Worm (Caenorhabditis elegans): Measurements from ENCODE around the gene atx-3.

atx-3 gene

DNA sequence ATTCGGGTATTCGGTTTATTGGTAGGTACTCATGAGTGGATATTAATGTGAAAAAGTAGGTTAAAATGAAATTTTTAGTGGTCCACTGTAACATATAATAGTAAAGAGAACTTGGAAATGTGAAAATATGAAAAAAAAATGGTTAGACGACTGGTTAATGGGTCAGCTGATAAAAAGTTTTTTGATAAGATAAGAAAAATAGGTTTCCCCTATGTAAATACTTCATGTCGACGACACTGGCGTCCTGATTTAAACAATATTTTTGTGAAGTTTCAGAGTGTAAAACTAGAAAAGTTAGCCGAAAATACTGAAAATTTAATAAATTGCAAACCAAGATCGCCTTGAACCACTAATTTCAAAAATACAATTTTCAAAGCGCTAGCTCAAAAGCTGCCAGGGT, 44.1 kb downstream of the atx-3 start, which contains the start of gene F21A3.11:
TSS of gene F21A3.11 (minus strand) at position 117 of the 400 bp plus-strand sequence.
- TF ChIP-seq mls-2 (tag; optimal IDR thresholded peaks at IDR 0.05) (no peak), lin-32 (GFP tag; optimal IDR thresholded peaks at IDR 0.05) (no peak), cnd-1 (tag; optimal IDR thresholded peaks at IDR 0.05) (no peak), mep-1 (tag; optimal IDR thresholded peaks at IDR 0.05) (no peak), nhr-28 (tag; optimal IDR thresholded peaks at IDR 0.05) (no peak), unc-39 (tag; optimal IDR thresholded peaks at IDR 0.05) (no peak), elt-1 (tag; optimal IDR thresholded peaks at IDR 0.05; ENCODE audit: borderline replicate concordance, insufficient read depth) (no peak), blmp-1 (tag; optimal IDR thresholded peaks at IDR 0.05) (no peak), nhr-76 (tag; optimal IDR thresholded peaks at IDR 0.05) (no peak), ces-1 (GFP tag; optimal IDR thresholded peaks at IDR 0.05) (no peak), unc-62 (GFP tag; optimal IDR thresholded peaks at IDR 0.05) (no peak), mab-5 (tag; optimal IDR thresholded peaks at IDR 0.05) (no peak), lsy-2 (tag; optimal IDR thresholded peaks at IDR 0.05) (no peak), sptf-1 (tag; optimal IDR thresholded peaks at IDR 0.05) (no peak), bed-3 (GFP tag; optimal IDR thresholded peaks at IDR 0.05) (no peak), pha-4 (tag; optimal IDR thresholded peaks at IDR 0.05) (no peak), ham-2 (GFP tag; optimal IDR thresholded peaks at IDR 0.05) (no peak), flh-1 (GFP tag; optimal IDR thresholded peaks at IDR 0.05) (no peak), nhr-237 (tag; optimal IDR thresholded peaks at IDR 0.05) (no peak), ceh-39 (tag; optimal IDR thresholded peaks at IDR 0.05) (no peak)

DNA sequence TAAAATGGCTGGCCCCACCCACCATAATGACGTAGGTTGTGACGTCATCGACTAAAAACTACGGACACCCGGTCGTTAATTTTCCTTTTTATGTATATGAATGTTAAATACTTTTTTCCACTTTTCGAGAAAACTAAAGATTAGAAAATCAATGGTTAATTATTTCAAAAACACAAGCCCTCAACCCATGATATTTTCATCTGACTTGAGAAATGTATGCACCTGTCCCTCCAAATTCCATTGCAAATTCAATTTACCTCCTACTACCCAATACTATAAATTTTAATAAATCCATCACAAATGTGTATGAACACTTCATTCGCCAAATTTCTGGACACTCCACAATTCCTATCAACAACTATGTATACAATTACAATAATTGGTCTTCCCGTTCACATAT, 48.2 kb downstream of the atx-3 start, which contains the start of gene srh-276:
TSS of gene srh-276 (plus strand) at position 301 of the 400 bp plus-strand sequence.
- TF ChIP-seq mab-5 (tag; optimal IDR thresholded peaks at IDR 0.05) (no peak), zip-8 (tag; optimal IDR thresholded peaks at IDR 0.05) (peak; percentile 74)

All from whole organism, mixed stage, embryonic.